Worm (Caenorhabditis elegans): Measurements from ENCODE around the gene F36A4.4.

ce11 chrIV:4243830-4244406 lies 23.5 kb upstream of the F36A4.4 start:
- TF ChIP-seq nhr-28 (tag; optimal IDR thresholded peaks at IDR 0.05) (no peak), nhr-237 (tag; optimal IDR thresholded peaks at IDR 0.05) (no peak), cnd-1 (tag; optimal IDR thresholded peaks at IDR 0.05) (no peak), nhr-76 (tag; optimal IDR thresholded peaks at IDR 0.05) (no peak), lin-13 (tag; optimal IDR thresholded peaks at IDR 0.05) (no peak), unc-62 (GFP tag; optimal IDR thresholded peaks at IDR 0.05) (no peak), pha-4 (tag; optimal IDR thresholded peaks at IDR 0.05) (no peak), unc-39 (tag; optimal IDR thresholded peaks at IDR 0.05) (no peak), lsy-2 (tag; optimal IDR thresholded peaks at IDR 0.05) (no peak), mep-1 (tag; optimal IDR thresholded peaks at IDR 0.05) (no peak)
